Worm (Caenorhabditis elegans) whole organism, midembryonic: Measurements from ENCODE around the gene C27F2.7.

Experiments used
- T22C8.4 ChIP-seq: fragments of 200-800 bp; sonication (Bioruptor generic); IDR thresholded peaks from 2 replicates; pipeline ENCODE4 v1.3.6; 2022; ENCODE audit warnings: missing genetic modification characterization, missing compliant biosample characterization
- cog-1 ChIP-seq: sonication (generic microtip); optimal IDR thresholded peaks from 2 replicates; lab custom pipeline; 2016; ENCODE audit warnings: missing genetic modification characterization, missing compliant biosample characterization
- flt-1 ChIP-seq: fragments of 200-800 bp; sonication (Bioruptor generic); IDR thresholded peaks from 2 replicates; pipeline ENCODE4 v1.3.6; 2022; ENCODE audit warnings: missing genetic modification characterization, missing compliant biosample characterization
- klf-2 ChIP-seq: fragments of 200-800 bp; sonication (Bioruptor generic); conservative IDR thresholded peaks from 2 replicates; pipeline ENCODE4 v1.3.6; 2022; ENCODE audit warnings: missing genetic modification reagents, missing genetic modification characterization, missing compliant biosample characterization
- med-1 ChIP-seq: sonication (generic microtip); optimal IDR thresholded peaks from 2 replicates; lab custom pipeline; 2017; ENCODE audit warnings: missing genetic modification characterization, mild to moderate bottlenecking, missing compliant biosample characterization, antibody characterized with exemption, missing genetic modification reagents; ENCODE audit not compliant: insufficient read depth
- ref-1 ChIP-seq: fragments of 200-800 bp; sonication (Bioruptor generic); conservative IDR thresholded peaks from 2 replicates; pipeline ENCODE4 v1.3.6; 2022; ENCODE audit warnings: missing genetic modification reagents, missing genetic modification characterization, missing compliant biosample characterization
- tab-1 ChIP-seq: fragments of 200-800 bp; sonication (Bioruptor generic); IDR thresholded peaks from 2 replicates; pipeline ENCODE4 v1.3.6; 2022; ENCODE audit warnings: missing genetic modification characterization, missing compliant biosample characterization
- ztf-23 ChIP-seq: fragments of 200-800 bp; sonication (Bioruptor generic); IDR thresholded peaks from 2 replicates; pipeline ENCODE4 v1.3.6; 2022; ENCODE audit warnings: missing genetic modification reagents, missing genetic modification characterization, missing compliant biosample characterization
- ztf-29 ChIP-seq: fragments of 200-800 bp; sonication (Bioruptor generic); IDR thresholded peaks from 2 replicates; pipeline ENCODE4 v1.3.6; 2022; ENCODE audit warnings: missing genetic modification reagents, missing genetic modification characterization, missing compliant biosample characterization

DNA sequence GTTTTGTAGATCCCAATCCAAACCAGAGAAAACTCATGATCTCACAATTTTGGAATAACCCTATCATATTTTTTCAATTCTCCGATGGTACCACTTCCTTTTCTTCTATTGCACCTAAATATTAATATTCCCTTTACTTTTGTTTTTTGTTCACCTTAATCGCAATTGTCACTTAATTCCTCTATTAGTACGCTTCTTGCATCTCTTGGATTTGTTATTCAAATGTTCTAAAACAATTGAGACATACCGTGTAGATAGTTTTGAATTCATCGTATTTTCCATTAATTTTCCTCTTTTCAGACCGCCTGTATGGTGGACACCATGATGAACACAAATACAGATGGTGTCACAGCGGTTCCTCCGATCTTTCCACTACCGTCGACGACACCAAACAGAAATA is 32.5 kb downstream of the C27F2.7 start, which contains the start of gene flh-2:
- no peak for TF ChIP-seq ztf-23 (GFP tag; lab: Robert Waterston, UW)
- TF ChIP-seq T22C8.4: no peak
- no peak for TF ChIP-seq cog-1
- no peak for TF ChIP-seq ref-1 (GFP tag; lab: Robert Waterston, UW)
- TF ChIP-seq flt-1 (GFP tag; lab: Robert Waterston, UW): no peak
- no peak for TF ChIP-seq klf-2 (GFP tag; lab: Robert Waterston, UW)
- TF ChIP-seq med-1 (GFP tag; lab: Kevin White, UChicago): no peak
- no peak for TF ChIP-seq ztf-29 (GFP tag; lab: Robert Waterston, UW)
- no peak for TF ChIP-seq tab-1 (GFP tag; lab: Robert Waterston, UW)
